Worm (Caenorhabditis elegans): ENCODE measurements around the gene snu-23.

The snu-23 gene

DNA sequence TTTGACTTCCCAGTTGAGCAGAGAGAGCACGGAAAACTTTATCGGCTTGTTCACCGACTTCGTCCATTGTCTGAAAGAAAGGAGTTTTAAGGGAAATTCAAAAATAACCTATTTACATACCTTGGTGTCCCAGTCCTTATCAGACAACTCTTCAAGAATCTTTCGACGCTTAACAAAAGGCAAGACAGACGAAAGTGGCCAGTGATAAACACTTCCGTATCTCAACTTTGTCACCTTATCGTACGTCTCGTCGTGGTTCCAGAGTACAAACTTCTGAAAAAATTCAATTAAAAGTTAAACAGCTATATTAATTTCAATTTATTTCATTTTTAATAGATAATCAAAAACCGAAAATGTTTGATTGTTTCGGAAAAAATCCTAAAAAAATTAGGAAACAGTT, 7.7 kb downstream of the snu-23 start:
- TF ChIP-seq W03F9.2 (tag; optimal IDR thresholded peaks at IDR 0.05) = no peak
- TF ChIP-seq dao-5 (tag; optimal IDR thresholded peaks at IDR 0.05) = no peak
- no peak for TF ChIP-seq him-1 (tag; optimal IDR thresholded peaks at IDR 0.05)

DNA sequence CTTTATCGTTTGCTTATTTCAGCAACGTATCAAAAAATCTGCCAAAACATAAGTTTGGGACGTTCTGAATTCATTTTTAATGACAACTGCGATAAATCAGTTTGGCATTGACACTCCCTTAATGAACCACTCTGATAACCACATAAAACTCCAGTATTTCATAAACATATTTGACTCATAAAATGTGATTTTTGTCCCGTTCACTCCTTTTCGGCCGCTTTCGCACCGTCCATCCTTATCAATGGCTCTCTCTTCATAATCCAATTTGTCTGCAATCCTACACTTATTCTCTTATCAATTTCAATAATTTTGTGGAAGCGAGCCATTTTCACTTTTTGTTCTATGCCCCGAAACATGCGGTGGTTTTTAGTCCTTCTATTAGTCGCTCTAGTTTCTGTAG, 11.4 kb downstream of the snu-23 start, which contains the start of gene pcp-1:
pcp-1 (plus strand) TSS at position 342 of the 400 bp plus-strand sequence.
- TF ChIP-seq him-1 (tag; optimal IDR thresholded peaks at IDR 0.05) = no peak
- no peak for TF ChIP-seq W03F9.2 (tag; optimal IDR thresholded peaks at IDR 0.05)
- no peak for TF ChIP-seq dao-5 (tag; optimal IDR thresholded peaks at IDR 0.05)

DNA sequence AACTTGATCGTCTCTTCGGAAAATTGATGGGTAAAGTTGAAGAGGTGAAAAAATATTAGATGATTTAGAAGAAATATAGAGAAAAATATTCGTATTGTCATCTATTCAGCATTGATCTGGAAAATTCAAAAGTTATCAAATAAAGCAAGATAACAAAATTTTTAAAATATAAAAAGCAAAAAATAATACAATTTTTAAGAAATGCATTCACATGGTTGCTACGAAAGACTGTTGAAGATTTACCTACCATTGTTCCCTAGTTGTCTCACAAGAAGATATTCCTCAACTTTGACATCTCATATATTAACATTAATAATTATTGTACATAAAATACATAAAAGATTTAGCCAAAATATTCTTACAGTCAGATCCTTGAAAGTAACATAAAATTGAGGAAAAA, 15.6 kb downstream of the snu-23 start, which contains the start of gene cdh-3:
cdh-3 (minus strand) TSS at position 101 of the 400 bp plus-strand sequence.
- TF ChIP-seq him-1 (tag; optimal IDR thresholded peaks at IDR 0.05) (no peak), W03F9.2 (tag; optimal IDR thresholded peaks at IDR 0.05) (no peak), dao-5 (tag; optimal IDR thresholded peaks at IDR 0.05) (no peak)

DNA sequence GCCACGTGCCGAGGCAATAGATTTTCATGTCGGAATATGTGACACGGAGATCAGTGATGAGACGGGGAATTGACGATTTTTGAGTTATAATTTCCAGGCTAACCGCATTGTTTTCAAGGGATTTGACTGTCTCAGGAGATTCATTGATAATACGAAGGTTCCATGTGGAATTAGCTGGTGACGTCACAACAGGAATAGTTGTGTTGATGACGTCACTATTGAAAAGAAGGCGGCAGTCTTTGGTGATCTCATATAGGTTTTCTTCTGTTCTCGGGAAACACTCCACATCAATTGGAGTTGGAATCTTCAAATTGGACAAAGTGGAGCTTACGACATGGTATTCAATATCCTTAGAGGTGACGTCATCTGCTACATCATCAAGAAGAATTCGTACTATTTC, 26.7 kb downstream of the snu-23 start:
- TF ChIP-seq him-1 (tag; optimal IDR thresholded peaks at IDR 0.05) (no peak), dao-5 (tag; optimal IDR thresholded peaks at IDR 0.05) (no peak), W03F9.2 (tag; optimal IDR thresholded peaks at IDR 0.05) (no peak)

DNA sequence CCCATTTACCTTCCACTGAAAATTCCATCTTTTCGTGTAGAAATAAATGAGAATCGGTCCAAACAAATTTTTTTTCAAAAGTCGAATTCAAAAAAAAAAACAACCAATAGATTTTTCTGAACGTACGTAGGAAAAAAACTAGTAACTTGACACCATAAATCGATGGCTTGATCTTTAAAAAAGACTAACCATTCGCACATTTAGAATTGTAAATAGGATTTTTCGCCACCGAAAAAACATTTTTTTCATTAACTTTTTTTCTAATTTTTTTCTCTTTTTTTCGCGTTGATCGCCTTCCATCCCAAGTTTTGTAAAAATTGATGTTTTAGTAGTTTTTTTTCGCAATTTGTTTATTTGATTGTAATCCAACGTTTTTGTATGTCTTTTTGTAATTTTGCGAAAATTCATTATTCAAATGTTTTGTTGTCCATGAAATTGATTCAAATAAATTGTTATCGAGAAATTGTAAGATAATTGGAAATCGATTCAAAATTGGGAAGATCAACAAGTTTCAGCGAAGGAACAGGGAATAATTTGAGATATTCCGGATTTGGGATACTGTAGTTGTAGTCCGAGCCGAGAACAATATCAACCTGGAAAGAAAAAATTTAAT, 32.2 kb downstream of the snu-23 start:
- TF ChIP-seq dao-5 (tag; optimal IDR thresholded peaks at IDR 0.05) (no peak), W03F9.2 (tag; optimal IDR thresholded peaks at IDR 0.05) (no peak), him-1 (tag; optimal IDR thresholded peaks at IDR 0.05) (peak; percentile 16)

DNA sequence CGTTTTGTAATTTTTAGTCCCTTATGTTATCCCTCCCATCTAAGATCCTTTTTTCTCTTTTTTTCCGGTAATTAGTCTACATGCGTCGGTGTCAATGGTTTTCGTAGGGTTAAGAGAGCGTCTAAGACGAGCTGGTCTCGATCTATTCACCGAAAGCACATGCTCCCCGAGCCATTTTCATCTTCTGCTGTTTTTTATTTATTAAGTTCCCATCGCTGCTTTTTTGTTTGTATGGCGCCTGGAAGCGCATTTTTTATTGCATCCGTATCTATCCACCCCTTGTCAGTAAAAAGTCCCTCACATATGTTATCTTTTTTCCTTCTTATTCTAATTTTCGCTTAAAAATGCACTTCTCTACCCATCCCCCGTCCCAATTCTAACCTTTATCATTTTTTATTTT, 33.1 kb downstream of the snu-23 start:
- TF ChIP-seq dao-5 (tag; optimal IDR thresholded peaks at IDR 0.05) (no peak), W03F9.2 (tag; optimal IDR thresholded peaks at IDR 0.05) (no peak), him-1 (tag; optimal IDR thresholded peaks at IDR 0.05) (no peak)

DNA sequence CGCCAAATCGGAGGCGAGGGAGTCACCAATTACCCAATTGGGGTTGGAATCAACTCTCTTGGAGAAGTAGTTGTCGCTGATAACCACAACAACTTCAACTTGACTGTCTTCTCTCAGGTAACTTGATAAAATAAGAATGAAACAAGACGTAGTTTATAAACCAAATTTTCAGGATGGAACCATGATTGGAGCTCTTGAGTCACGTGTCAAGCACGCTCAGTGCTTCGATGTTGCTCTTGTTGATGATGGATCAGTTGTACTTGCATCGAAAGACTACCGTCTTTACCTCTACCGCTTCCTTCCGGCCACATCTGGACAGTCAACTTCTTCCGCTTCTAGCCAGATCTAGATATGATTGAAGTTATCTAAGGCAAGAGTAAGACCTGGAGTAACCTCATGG, 33.9 kb downstream of the snu-23 start:
- TF ChIP-seq him-1 (tag; optimal IDR thresholded peaks at IDR 0.05) = no peak
- TF ChIP-seq W03F9.2 (tag; optimal IDR thresholded peaks at IDR 0.05) = no peak
- no peak for TF ChIP-seq dao-5 (tag; optimal IDR thresholded peaks at IDR 0.05)

DNA sequence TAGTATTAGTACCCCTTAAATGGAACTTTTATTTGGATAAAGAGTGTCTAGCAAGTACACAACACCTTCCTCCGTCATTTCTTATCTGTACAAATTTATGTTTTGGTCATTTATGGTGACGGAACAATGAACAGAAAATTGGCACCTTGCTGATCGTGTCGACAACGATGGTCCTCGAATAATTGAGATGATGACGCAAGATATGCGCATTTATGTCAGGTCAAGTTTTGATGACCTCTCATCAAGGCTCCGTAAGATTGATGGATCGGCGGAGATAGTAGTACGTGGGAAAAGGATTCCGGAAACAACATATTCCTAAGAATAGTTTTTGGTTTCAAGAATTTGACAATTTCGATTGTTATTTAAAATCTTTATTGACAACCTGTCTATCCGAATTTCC, 35.8 kb downstream of the snu-23 start:
- no peak for TF ChIP-seq dao-5 (tag; optimal IDR thresholded peaks at IDR 0.05)
- no peak for TF ChIP-seq him-1 (tag; optimal IDR thresholded peaks at IDR 0.05)
- TF ChIP-seq W03F9.2 (tag; optimal IDR thresholded peaks at IDR 0.05) = no peak

DNA sequence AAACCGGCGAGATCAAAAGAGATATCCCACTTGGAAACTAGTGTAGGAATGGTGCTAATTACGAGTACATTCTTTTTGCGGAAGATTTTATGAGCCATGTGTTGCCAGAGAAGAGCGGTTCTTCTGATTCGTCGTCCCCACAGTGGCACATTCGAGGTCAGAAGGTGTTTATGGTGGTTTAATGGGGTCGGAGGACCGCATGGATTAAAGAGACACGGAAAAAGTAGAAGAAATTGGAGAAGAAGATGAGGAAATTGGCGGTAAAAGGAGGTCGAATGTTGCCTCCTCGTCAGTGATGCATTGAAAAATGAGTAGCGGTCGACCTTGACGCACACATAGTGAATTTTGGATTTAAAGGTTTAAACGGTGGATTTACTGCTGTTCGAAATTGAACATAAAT, 36.4 kb downstream of the snu-23 start:
- TF ChIP-seq W03F9.2 (tag; optimal IDR thresholded peaks at IDR 0.05) (no peak), dao-5 (tag; optimal IDR thresholded peaks at IDR 0.05) (no peak), him-1 (tag; optimal IDR thresholded peaks at IDR 0.05) (no peak)

DNA sequence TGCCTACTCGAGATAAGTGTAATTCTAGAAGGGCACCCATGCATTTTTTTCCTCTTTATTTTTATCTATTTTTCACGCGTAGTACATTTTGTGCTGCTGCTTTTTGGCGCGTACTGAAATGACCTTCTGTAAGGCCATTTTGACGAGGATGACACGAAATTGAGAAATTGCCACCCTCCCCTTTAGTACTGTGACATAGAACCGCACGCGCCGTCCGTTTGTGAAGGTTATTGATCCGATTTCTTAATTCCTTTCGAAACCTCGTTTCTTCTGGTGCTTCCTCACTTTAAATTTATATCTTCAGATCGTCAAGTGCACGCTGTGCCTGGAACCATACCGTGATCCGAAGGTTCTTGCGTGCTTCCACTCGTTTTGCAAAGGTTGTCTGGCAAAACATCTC, 38.8 kb downstream of the snu-23 start:
- TF ChIP-seq W03F9.2 (tag; optimal IDR thresholded peaks at IDR 0.05) (no peak), dao-5 (tag; optimal IDR thresholded peaks at IDR 0.05) (no peak), him-1 (tag; optimal IDR thresholded peaks at IDR 0.05) (no peak)

DNA sequence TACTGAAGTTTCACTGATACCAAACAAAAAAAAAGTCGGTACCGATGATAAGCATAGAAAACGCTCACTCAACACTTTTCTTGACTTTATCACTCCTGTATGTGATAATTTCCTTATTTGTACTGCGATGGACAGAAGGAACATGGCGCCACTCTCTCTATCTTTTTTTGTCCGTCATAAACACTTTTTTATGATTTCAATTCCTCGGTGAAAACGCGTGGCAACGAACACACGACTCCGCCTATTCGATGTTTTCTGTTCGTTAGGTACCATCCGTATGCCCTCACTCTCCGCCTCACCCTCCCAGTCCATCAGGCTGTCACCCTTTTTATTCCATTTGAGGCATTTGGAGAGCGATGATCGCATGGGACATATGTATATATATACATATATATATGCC, 39.6 kb downstream of the snu-23 start:
- no peak for TF ChIP-seq W03F9.2 (tag; optimal IDR thresholded peaks at IDR 0.05)
- no peak for TF ChIP-seq him-1 (tag; optimal IDR thresholded peaks at IDR 0.05)
- no peak for TF ChIP-seq dao-5 (tag; optimal IDR thresholded peaks at IDR 0.05)

DNA sequence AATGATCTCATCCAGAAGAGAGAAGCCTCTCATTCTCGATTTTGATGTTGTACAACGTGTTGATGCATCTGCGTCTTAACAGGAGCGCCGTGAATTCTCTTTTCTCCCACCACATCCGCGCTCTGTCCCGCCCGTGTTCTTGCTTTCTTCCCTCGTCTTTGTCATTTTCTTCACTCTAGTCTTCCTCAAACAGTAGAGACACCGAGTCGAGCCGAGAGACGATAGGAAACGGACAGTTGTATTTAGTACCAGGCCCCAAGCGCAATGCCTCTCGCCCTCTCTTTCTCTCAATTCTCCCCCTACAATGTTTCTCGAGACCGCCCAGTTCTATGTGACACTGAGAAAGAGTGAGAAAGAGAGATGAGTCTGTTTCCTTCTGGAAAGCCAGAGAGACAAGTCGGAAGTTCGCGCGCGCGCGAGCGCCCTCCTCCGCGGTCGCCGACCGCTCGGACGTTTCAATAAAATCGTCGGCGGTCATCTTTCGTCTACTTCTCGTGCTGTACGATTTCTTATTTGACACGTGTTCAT, 40.3 kb downstream of the snu-23 start, which contains the start of gene ZK112.4:
ZK112.4 (minus strand) TSS at position 478 of the 528 bp plus-strand sequence.
- TF ChIP-seq dao-5 (tag; optimal IDR thresholded peaks at IDR 0.05) = peak; percentile 3
- TF ChIP-seq him-1 (tag; optimal IDR thresholded peaks at IDR 0.05) = peak; percentile 72
- no peak for TF ChIP-seq W03F9.2 (tag; optimal IDR thresholded peaks at IDR 0.05)

DNA sequence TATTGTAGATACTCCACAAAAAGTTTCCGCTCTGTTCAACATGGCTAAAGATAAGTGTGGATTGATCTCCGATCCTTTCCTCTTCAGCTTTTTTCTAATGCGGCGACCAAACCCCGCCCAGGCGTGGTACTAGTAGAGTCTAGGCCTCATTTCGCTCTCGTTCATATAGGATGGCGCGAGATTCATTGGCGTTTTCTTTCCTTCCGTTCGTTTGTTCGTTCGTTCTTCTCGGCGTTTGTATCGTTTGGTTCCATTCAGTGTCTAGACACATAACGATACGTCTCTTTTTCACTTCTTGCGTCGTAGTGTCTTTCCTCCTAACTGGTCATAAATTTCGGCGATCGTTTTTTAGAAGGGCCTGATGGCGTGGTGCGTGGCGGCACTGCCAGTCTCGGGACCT, 40.9 kb downstream of the snu-23 start:
- TF ChIP-seq him-1 (tag; optimal IDR thresholded peaks at IDR 0.05) (no peak), W03F9.2 (tag; optimal IDR thresholded peaks at IDR 0.05) (no peak), dao-5 (tag; optimal IDR thresholded peaks at IDR 0.05) (no peak)

DNA sequence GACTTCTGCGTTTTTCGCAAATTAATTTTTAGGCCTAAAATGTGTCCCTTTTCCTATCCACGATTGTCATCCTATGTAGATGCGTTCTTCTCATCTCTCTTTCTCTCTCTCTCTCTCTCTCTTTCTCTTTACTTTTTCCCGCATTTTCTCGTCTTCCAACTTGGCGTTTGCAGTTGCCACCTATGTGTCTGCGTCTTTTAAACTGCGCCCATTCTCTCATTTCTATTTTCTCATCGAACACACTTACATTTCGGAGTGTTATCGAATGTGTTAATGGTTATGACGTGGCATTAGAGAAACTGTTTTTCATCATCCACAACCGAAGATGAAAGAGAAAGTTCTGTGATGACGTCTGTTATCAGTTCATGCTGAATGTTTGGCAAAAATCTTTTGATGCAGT, 41.4 kb downstream of the snu-23 start:
- no peak for TF ChIP-seq him-1 (tag; optimal IDR thresholded peaks at IDR 0.05)
- TF ChIP-seq W03F9.2 (tag; optimal IDR thresholded peaks at IDR 0.05) = peak; percentile 37

DNA sequence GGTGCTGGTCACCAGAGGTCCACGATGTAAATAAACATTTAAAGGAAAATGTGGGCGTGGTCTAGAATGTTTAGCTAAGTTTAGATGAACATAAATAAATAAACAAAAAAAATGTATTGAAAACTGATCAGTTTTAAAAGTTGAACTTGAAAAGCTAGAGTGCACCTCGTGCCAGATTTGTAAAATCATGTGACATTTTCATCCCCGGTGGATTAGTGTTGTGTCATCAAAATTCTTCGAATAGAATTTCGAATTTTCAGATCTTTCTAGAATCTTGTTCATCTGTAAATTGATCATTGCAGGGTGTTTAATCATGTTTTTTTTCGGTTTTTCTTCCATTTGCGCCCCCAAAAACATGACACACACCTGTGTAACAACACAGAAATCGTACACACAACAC, 43.4 kb downstream of the snu-23 start:
- TF ChIP-seq him-1 (tag; optimal IDR thresholded peaks at IDR 0.05) (no peak), dao-5 (tag; optimal IDR thresholded peaks at IDR 0.05) (no peak), W03F9.2 (tag; optimal IDR thresholded peaks at IDR 0.05) (no peak)
